Worm (Caenorhabditis elegans): ENCODE measurements around the gene str-45.

DNA sequence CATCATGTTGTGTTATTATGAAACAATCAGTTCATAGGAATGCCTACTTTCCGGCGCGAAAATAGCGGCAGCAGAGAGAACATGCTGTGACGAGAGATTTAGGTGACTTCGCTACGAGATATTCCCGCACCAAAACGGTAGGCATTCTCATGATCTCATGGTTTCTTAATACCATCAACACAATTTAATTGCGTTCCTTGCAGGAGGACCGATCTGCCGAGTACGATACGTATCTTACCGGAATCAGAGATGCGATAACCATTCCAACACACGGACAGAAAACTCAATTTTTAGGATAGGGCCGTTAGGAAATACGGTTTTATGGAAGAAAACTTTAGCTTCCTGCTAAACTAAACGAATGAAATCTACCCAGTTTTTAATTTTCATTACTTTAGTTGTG lies 10.0 kb upstream of the str-45 start, which contains the start of gene T09F5.1:
- TF ChIP-seq scrt-1 (GFP tag; IDR thresholded peaks at IDR 0.05) (no peak), ama-1 (optimal IDR thresholded peaks at IDR 0.05) (no peak), B0310.2 (tag; optimal IDR thresholded peaks at IDR 0.05) (no peak), hmbx-1 (tag; optimal IDR thresholded peaks at IDR 0.05) (no peak)
